Fruit fly (Drosophila melanogaster): ENCODE results near the gene CG17544.

CG17544 gene

dm6 chr2L:19370046-19370445 is 28.2 kb downstream of the CG17544 start, which contains the start of gene CG17349 (continued):
- no peak for TF ChIP-seq CG14965 (GFP tag; optimal IDR thresholded peaks at IDR 0.05; ENCODE audit: borderline replicate concordance)
- TF ChIP-seq CG5953 (GFP tag; IDR thresholded peaks at IDR 0.05): no peak
- TF ChIP-seq CG1832 (GFP tag; optimal IDR thresholded peaks at IDR 0.05): no peak
- peak; percentile 37 for TF ChIP-seq nerfin-1 (tag; optimal IDR thresholded peaks at IDR 0.05)
- TF ChIP-seq CG10321 (GFP tag; IDR thresholded peaks at IDR 0.05): no peak
- TF ChIP-seq peb (GFP tag; IDR thresholded peaks at IDR 0.05): no peak
- no peak for TF ChIP-seq CTCF (GFP tag; optimal IDR thresholded peaks at IDR 0.05)
- TF ChIP-seq row (GFP tag; IDR thresholded peaks at IDR 0.05): no peak
- peak; percentile 60 for TF ChIP-seq CG1603 (tag; optimal IDR thresholded peaks at IDR 0.05)
- TF ChIP-seq CG17361 (GFP tag; IDR thresholded peaks at IDR 0.05): peak; percentile 32; the same call in 1 of the 3 replicates
- no peak for TF ChIP-seq Sry-β (GFP tag; optimal IDR thresholded peaks at IDR 0.05)
- no peak for TF ChIP-seq NK7.1 (GFP tag; optimal IDR thresholded peaks at IDR 0.05)
- TF ChIP-seq MTF-1 (GFP tag; optimal IDR thresholded peaks at IDR 0.05; ENCODE audit: borderline replicate concordance): no peak
- no peak for TF ChIP-seq CG30403 (GFP tag; optimal IDR thresholded peaks at IDR 0.05)
- no peak for TF ChIP-seq NFAT (GFP tag; IDR thresholded peaks at IDR 0.05)
- TF ChIP-seq phol (tag; optimal IDR thresholded peaks at IDR 0.05): no peak
- no peak for TF ChIP-seq lov (optimal IDR thresholded peaks at IDR 0.05)
- 0 out of 3 replicates have a peak, but pooled peaks have one; percentile 27 for TF ChIP-seq lov (GFP tag; IDR thresholded peaks at IDR 0.05)
- peak; percentile 35; the same call in 1 of the 2 replicates for TF ChIP-seq crol (GFP tag; IDR thresholded peaks at IDR 0.05)
- TF ChIP-seq Mrtf (GFP tag; IDR thresholded peaks at IDR 0.05): no peak
- no peak for TF ChIP-seq sisA (GFP tag; IDR thresholded peaks at IDR 0.05)
- TF ChIP-seq jing (GFP tag; optimal IDR thresholded peaks at IDR 0.05): no peak
- TF ChIP-seq Drgx (GFP tag; IDR thresholded peaks at IDR 0.05): no peak
- peak; percentile 3 for TF ChIP-seq CG17568 (GFP tag; optimal IDR thresholded peaks at IDR 0.05)
- peak in 1 of 2 experiments; percentile 71 for TF ChIP-seq bsh (GFP tag; optimal IDR thresholded peaks at IDR 0.05)
- no peak for TF ChIP-seq fd102C (GFP tag; optimal IDR thresholded peaks at IDR 0.05)
- no peak for TF ChIP-seq vnd (GFP tag; IDR thresholded peaks at IDR 0.05; ENCODE audit: partially characterized antibody)
- TF ChIP-seq CG17359 (tag; optimal IDR thresholded peaks at IDR 0.05): peak; percentile 35
- no peak for TF ChIP-seq schlank (tag; optimal IDR thresholded peaks at IDR 0.05)
- TF ChIP-seq Doc2 (GFP tag; IDR thresholded peaks at IDR 0.05): no peak
- peak; percentile 51 for TF ChIP-seq gsb-n (tag; optimal IDR thresholded peaks at IDR 0.05)
- no peak for TF ChIP-seq CG17829 (tag; optimal IDR thresholded peaks at IDR 0.05)
- no peak for TF ChIP-seq MESR4 (GFP tag; optimal IDR thresholded peaks at IDR 0.05)
- TF ChIP-seq CG31441 (GFP tag; IDR thresholded peaks at IDR 0.05): peak; percentile 22; the same call in 1 of the 2 replicates
- no peak for TF ChIP-seq CG7839 (tag; optimal IDR thresholded peaks at IDR 0.05)
- no peak for TF ChIP-seq trh (GFP tag; optimal IDR thresholded peaks at IDR 0.05)
- no peak for TF ChIP-seq lilli (GFP tag; optimal IDR thresholded peaks at IDR 0.05)
- no peak for TF ChIP-seq sug (tag; optimal IDR thresholded peaks at IDR 0.05)
- 0 out of 3 replicates have a peak, but pooled peaks have one; percentile 35 for TF ChIP-seq ci (GFP tag; IDR thresholded peaks at IDR 0.05)
- TF ChIP-seq E2f2 (GFP tag; IDR thresholded peaks at IDR 0.05): no peak
- no peak for TF ChIP-seq tup (GFP tag; optimal IDR thresholded peaks at IDR 0.05)
- TF ChIP-seq CG7271 (tag; optimal IDR thresholded peaks at IDR 0.05): no peak
- no peak for TF ChIP-seq CG17328 (GFP tag; IDR thresholded peaks at IDR 0.05)
- no peak for TF ChIP-seq HHEX (GFP tag; optimal IDR thresholded peaks at IDR 0.05)
- TF ChIP-seq CG18599 (GFP tag; optimal IDR thresholded peaks at IDR 0.05): peak; percentile 9
- peak; percentile 32 for TF ChIP-seq CG14710 (tag; optimal IDR thresholded peaks at IDR 0.05)
